Fruit fly (Drosophila melanogaster) whole organism: ENCODE data around the gene Mpi.
A peak's percentile ranks its signal among the peaks of the same experiment; 100 is the strongest.

Source experiments
- CG8478 ChIP-seq: fragments of >200 bp; optimal IDR thresholded peaks from 2 replicates; lab custom pipeline; 2018; ENCODE audit warnings: inconsistent platforms
- Dll ChIP-seq: fragments of >200 bp; optimal IDR thresholded peaks from 2 replicates; lab custom pipeline; 2017
- EcR ChIP-seq, 2 experiments: fragments of >200 bp; optimal IDR thresholded peaks; 2 replicates each; lab custom pipeline; 2017; ENCODE audit warnings: missing biosample characterization in 2 of 2, missing genetic modification characterization in 2 of 2, missing genetic modification reagents in 2 of 2
- pan ChIP-seq: fragments of >200 bp; optimal IDR thresholded peaks from 2 replicates; lab custom pipeline; 2017
- psq ChIP-seq: fragments of >200 bp; optimal IDR thresholded peaks from 2 replicates; lab custom pipeline; 2017
- usp ChIP-seq: fragments of >200 bp; optimal IDR thresholded peaks from 2 replicates; lab custom pipeline; 2017; ENCODE audit warnings: missing biosample characterization, missing genetic modification characterization, mixed read lengths

The Mpi gene

dm6 chr3R:9759360-9760191, at the start of gene Mpi:
Gene Mpi (plus strand): TSS chr3R:9759622.
- TF ChIP-seq EcR (GFP tag; optimal IDR thresholded peaks at IDR 0.05; lab: Kevin White, UChicago), result no peak
- TF ChIP-seq Dll (lab: Kevin White, UChicago), result no peak
- no peak for TF ChIP-seq pan (lab: Kevin White, UChicago)
- TF ChIP-seq CG8478 (lab: Kevin White, UChicago), result no peak
- no peak for TF ChIP-seq psq (lab: Kevin White, UChicago)
- TF ChIP-seq usp (GFP tag; lab: Kevin White, UChicago), result no peak

dm6 chr3R:9710228-9710627, 49.2 kb upstream of the Mpi start:
- TF ChIP-seq Dll (lab: Kevin White, UChicago) (no peak), EcR (GFP tag; optimal IDR thresholded peaks at IDR 0.05; lab: Kevin White, UChicago) (no peak), psq (lab: Kevin White, UChicago) (no peak), usp (GFP tag; lab: Kevin White, UChicago) (no peak), pan (lab: Kevin White, UChicago) (no peak), CG8478 (lab: Kevin White, UChicago) (no peak)

dm6 chr3R:9710886-9711285, 48.5 kb upstream of the Mpi start, which contains the start of the genes trbd and dmt:
Gene trbd (minus strand): TSS chr3R:9711037.
Gene dmt (plus strand): TSS chr3R:9711142.
- no peak for TF ChIP-seq usp (GFP tag; lab: Kevin White, UChicago)
- no peak for TF ChIP-seq pan (lab: Kevin White, UChicago)
- TF ChIP-seq EcR (GFP tag; optimal IDR thresholded peaks at IDR 0.05; lab: Kevin White, UChicago), result no peak
- TF ChIP-seq CG8478 (lab: Kevin White, UChicago), result no peak
- TF ChIP-seq Dll (lab: Kevin White, UChicago), result no peak
- TF ChIP-seq psq (lab: Kevin White, UChicago), result no peak

dm6 chr3R:9725121-9725956, 34.1 kb upstream of the Mpi start, which contains the start of gene hyd:
Gene hyd (minus strand): TSS chr3R:9725615.
- TF ChIP-seq psq (lab: Kevin White, UChicago) (no peak), CG8478 (lab: Kevin White, UChicago) (peak; percentile 21)

- TF ChIP-seq Dll (lab: Kevin White, UChicago) (no peak), CG8478 (lab: Kevin White, UChicago) (no peak), EcR (GFP tag; optimal IDR thresholded peaks at IDR 0.05; lab: Kevin White, UChicago) (no peak), usp (GFP tag; lab: Kevin White, UChicago) (no peak), pan (lab: Kevin White, UChicago) (no peak)
These were observed 28.6 kb upstream of the Mpi start, which contains the start of gene FoxP for dm6 chr3R:9730784-9731183. Gene FoxP (minus strand): TSS chr3R:9730872.

- TF ChIP-seq EcR (GFP tag; optimal IDR thresholded peaks at IDR 0.05; lab: Kevin White, UChicago) (no peak), pan (lab: Kevin White, UChicago) (no peak), CG8478 (lab: Kevin White, UChicago) (no peak), usp (GFP tag; lab: Kevin White, UChicago) (no peak), Dll (lab: Kevin White, UChicago) (no peak), psq (lab: Kevin White, UChicago) (no peak)
These were observed 26.3 kb upstream of the Mpi start, which contains the start of gene alphaTub85E for dm6 chr3R:9733150-9733549. Gene alphaTub85E (minus strand): TSS chr3R:9733250.

dm6 chr3R:9735151-9735550, 24.3 kb upstream of the Mpi start:
- TF ChIP-seq EcR (GFP tag; optimal IDR thresholded peaks at IDR 0.05; lab: Kevin White, UChicago) (no peak), psq (lab: Kevin White, UChicago) (no peak), pan (lab: Kevin White, UChicago) (no peak), Dll (lab: Kevin White, UChicago) (no peak), CG8478 (lab: Kevin White, UChicago) (no peak), usp (GFP tag; lab: Kevin White, UChicago) (no peak)

- TF ChIP-seq CG8478 (lab: Kevin White, UChicago), result no peak
- TF ChIP-seq EcR (GFP tag; optimal IDR thresholded peaks at IDR 0.05; lab: Kevin White, UChicago), result no peak
- no peak for TF ChIP-seq usp (GFP tag; lab: Kevin White, UChicago)
- no peak for TF ChIP-seq psq (lab: Kevin White, UChicago)
- TF ChIP-seq Dll (lab: Kevin White, UChicago), result no peak
- no peak for TF ChIP-seq pan (lab: Kevin White, UChicago)
These were observed 19.6 kb upstream of the Mpi start, which contains the start of gene side-VII for dm6 chr3R:9739793-9740192. Gene side-VII (minus strand): TSS chr3R:9739979.

dm6 chr3R:9740713-9741112, 18.7 kb upstream of the Mpi start, which contains the start of gene Pnn:
Gene Pnn (plus strand): TSS chr3R:9740899.
- TF ChIP-seq EcR (GFP tag; optimal IDR thresholded peaks at IDR 0.05; lab: Kevin White, UChicago), result no peak
- TF ChIP-seq usp (GFP tag; lab: Kevin White, UChicago), result no peak
- TF ChIP-seq pan (lab: Kevin White, UChicago), result no peak
- no peak for TF ChIP-seq Dll (lab: Kevin White, UChicago)
- no peak for TF ChIP-seq psq (lab: Kevin White, UChicago)
- TF ChIP-seq CG8478 (lab: Kevin White, UChicago), result no peak

- TF ChIP-seq EcR (GFP tag; optimal IDR thresholded peaks at IDR 0.05; lab: Kevin White, UChicago) (no peak), Dll (lab: Kevin White, UChicago) (no peak), psq (lab: Kevin White, UChicago) (no peak)
These were observed 16.2 kb upstream of the Mpi start, which contains the start of gene CG31415 for dm6 chr3R:9743217-9743616. Gene CG31415 (plus strand): TSS chr3R:9743517.
